Fruit fly (Drosophila melanogaster) whole organism, wandering third instar larva: ENCODE results near the gene Cpr78Cc.

Experiments
- Abd-B ChIP-seq: fragments of >200 bp; optimal IDR thresholded peaks from 2 replicates; lab custom pipeline; 2017; ENCODE audit warnings: missing biosample characterization, missing genetic modification characterization
- CG32264 ChIP-seq: fragments of 200-800 bp; sonication (Bioruptor generic); optimal IDR thresholded peaks from 2 replicates; lab custom pipeline; 2016; ENCODE audit warnings: missing biosample characterization, missing genetic modification characterization
- CG9705 ChIP-seq: fragments of 200-800 bp; sonication (Bioruptor generic); optimal IDR thresholded peaks from 2 replicates; lab custom pipeline; 2018; ENCODE audit warnings: missing biosample characterization, mild to moderate bottlenecking, missing genetic modification characterization
- CrebA ChIP-seq: fragments of 200-800 bp; sonication (Bioruptor generic); optimal IDR thresholded peaks from 2 replicates; lab custom pipeline; 2016; ENCODE audit warnings: missing biosample characterization, mild to moderate bottlenecking, missing genetic modification characterization, borderline replicate concordance
- Dfd ChIP-seq: fragments of >200 bp; optimal IDR thresholded peaks from 2 replicates; lab custom pipeline; 2017; ENCODE audit warnings: missing biosample characterization, missing genetic modification characterization
- Dif ChIP-seq: fragments of 200-275, 200-300 bp; sonication (Bioruptor generic); optimal IDR thresholded peaks from 2 replicates; lab custom pipeline; 2018; ENCODE audit warnings: missing biosample characterization, missing genetic modification characterization; ENCODE audit not compliant: partially characterized antibody
- GATAd ChIP-seq: sonication (Bioruptor generic); optimal IDR thresholded peaks from 2 replicates; lab custom pipeline; 2016; ENCODE audit warnings: missing biosample characterization, missing genetic modification characterization
- HLH106 ChIP-seq: fragments of 200-800 bp; optimal IDR thresholded peaks from 3 replicates; lab custom pipeline; 2019; ENCODE audit warnings: missing biosample characterization, mild to moderate bottlenecking, missing genetic modification characterization, moderate library complexity
- Hnf4 ChIP-seq: fragments of 200-800 bp; sonication (Bioruptor generic); optimal IDR thresholded peaks from 2 replicates; lab custom pipeline; 2016; ENCODE audit warnings: missing biosample characterization, mild to moderate bottlenecking, missing genetic modification characterization
- Hr78 ChIP-seq: fragments of >200 bp; optimal IDR thresholded peaks from 2 replicates; lab custom pipeline; 2017; ENCODE audit warnings: missing biosample characterization, missing genetic modification characterization
- Hr83 ChIP-seq: fragments of 200-300 bp; sonication (Bioruptor generic); optimal IDR thresholded peaks from 2 replicates; lab custom pipeline; 2016; ENCODE audit warnings: missing biosample characterization, mild to moderate bottlenecking, missing genetic modification characterization, moderate library complexity; ENCODE audit not compliant: poor library complexity, severe bottlenecking
- Jra ChIP-seq: sonication (Bioruptor generic); optimal IDR thresholded peaks from 2 replicates; lab custom pipeline; 2016; ENCODE audit warnings: missing biosample characterization, missing genetic modification characterization
- Mio ChIP-seq: sonication (Bioruptor generic); optimal IDR thresholded peaks from 2 replicates; lab custom pipeline; 2016; ENCODE audit warnings: missing biosample characterization, missing genetic modification characterization
- Myc ChIP-seq: fragments of >200 bp; optimal IDR thresholded peaks from 2 replicates; lab custom pipeline; 2017
- N ChIP-seq: fragments of >200 bp; optimal IDR thresholded peaks from 2 replicates; lab custom pipeline; 2018; ENCODE audit warnings: missing biosample characterization, missing external identifiers, missing genetic modification characterization
- OdsH ChIP-seq: fragments of 200-800 bp; sonication (Bioruptor generic); optimal IDR thresholded peaks from 2 replicates; lab custom pipeline; 2016; ENCODE audit warnings: missing biosample characterization, mild to moderate bottlenecking, missing genetic modification characterization
- Rel ChIP-seq, 2 experiments: fragments of 200-800 bp; sonication (Bioruptor generic) in 1 of 2; optimal IDR thresholded peaks; 2 replicates in 1 of 2; 3 replicates in 1 of 2; lab custom pipeline; 2016 to 2019; ENCODE audit warnings: mild to moderate bottlenecking in 2 of 2, missing biosample characterization in 2 of 2, missing genetic modification characterization in 2 of 2, moderate library complexity in 1 of 2
- Sp1 ChIP-seq: fragments of 200-800 bp; sonication (Bioruptor generic); optimal IDR thresholded peaks from 3 replicates; lab custom pipeline; 2019; ENCODE audit warnings: missing biosample characterization, mild to moderate bottlenecking, missing genetic modification characterization, moderate library complexity
- Vsx2 ChIP-seq: fragments of 200-300, 225-300 bp; sonication (Bioruptor generic); optimal IDR thresholded peaks from 2 replicates; lab custom pipeline; 2018; ENCODE audit warnings: missing biosample characterization, missing genetic modification characterization; ENCODE audit not compliant: partially characterized antibody
- br ChIP-seq: fragments of 200-800 bp; sonication (Bioruptor generic); optimal IDR thresholded peaks from 2 replicates; lab custom pipeline; 2016; ENCODE audit warnings: missing biosample characterization, missing genetic modification characterization
- brk ChIP-seq: fragments of 200-800 bp; sonication (Bioruptor generic); optimal IDR thresholded peaks from 2 replicates; lab custom pipeline; 2016; ENCODE audit warnings: missing biosample characterization, mild to moderate bottlenecking, missing genetic modification characterization
- dl ChIP-seq, 2 experiments: fragments of 175-275, 200-275 bp in 1 of 2; fragments of 200-275 bp in 1 of 2; sonication (Bioruptor generic); optimal IDR thresholded peaks; lab custom pipeline; 2018; ENCODE audit warnings: mild to moderate bottlenecking in 2 of 2, missing biosample characterization in 2 of 2, missing genetic modification characterization in 2 of 2, moderate library complexity in 2 of 2; ENCODE audit not compliant: partially characterized antibody in 2 of 2, insufficient read depth in 1 of 2
- dmrt93B ChIP-seq: fragments of 200-800 bp; sonication (Bioruptor generic); optimal IDR thresholded peaks from 2 replicates; lab custom pipeline; 2018; ENCODE audit warnings: missing biosample characterization, mild to moderate bottlenecking, missing genetic modification characterization
- dsf ChIP-seq: sonication (Bioruptor generic); optimal IDR thresholded peaks from 2 replicates; lab custom pipeline; 2016; ENCODE audit warnings: missing biosample characterization, missing genetic modification characterization, borderline replicate concordance
- ey ChIP-seq: fragments of 200-800 bp; sonication (Bioruptor generic); optimal IDR thresholded peaks from 2 replicates; lab custom pipeline; 2016; ENCODE audit warnings: missing biosample characterization, missing genetic modification characterization
- foxo ChIP-seq, 2 experiments: fragments of 200-800 bp; sonication (Bioruptor generic); optimal IDR thresholded peaks; 2 replicates in 1 of 2; 3 replicates in 1 of 2; lab custom pipeline; 2016 to 2017; ENCODE audit warnings: missing biosample characterization in 2 of 2, missing genetic modification characterization in 2 of 2
- fru ChIP-seq: fragments of 200-800 bp; sonication (Bioruptor generic); optimal IDR thresholded peaks from 3 replicates; lab custom pipeline; 2016; ENCODE audit warnings: missing biosample characterization, mild to moderate bottlenecking, missing genetic modification characterization
- h ChIP-seq: fragments of 200-800 bp; sonication (Bioruptor generic); optimal IDR thresholded peaks from 3 replicates; lab custom pipeline; 2016; ENCODE audit warnings: missing biosample characterization, mild to moderate bottlenecking, missing genetic modification characterization
- jim ChIP-seq: fragments of 175-275, 200-325 bp; sonication (Bioruptor generic); optimal IDR thresholded peaks from 2 replicates; lab custom pipeline; 2016; ENCODE audit warnings: missing biosample characterization, mild to moderate bottlenecking, missing genetic modification characterization
- lola ChIP-seq: fragments of >200 bp; optimal IDR thresholded peaks from 2 replicates; lab custom pipeline; 2017; ENCODE audit warnings: missing biosample characterization, missing genetic modification characterization
- pan ChIP-seq: fragments of >200 bp; optimal IDR thresholded peaks from 2 replicates; lab custom pipeline; 2017
- psq ChIP-seq: fragments of 200-800 bp; sonication (Bioruptor generic); optimal IDR thresholded peaks from 3 replicates; lab custom pipeline; 2017; ENCODE audit warnings: missing biosample characterization, mild to moderate bottlenecking, missing genetic modification characterization, moderate library complexity
- rgr ChIP-seq: fragments of 200-800 bp; sonication (Bioruptor generic); optimal IDR thresholded peaks from 3 replicates; lab custom pipeline; 2016; ENCODE audit warnings: missing biosample characterization, mild to moderate bottlenecking, missing genetic modification characterization
- sage ChIP-seq: fragments of 200-800 bp; sonication (Bioruptor generic); optimal IDR thresholded peaks from 2 replicates; lab custom pipeline; 2016; ENCODE audit warnings: missing biosample characterization, mild to moderate bottlenecking, missing genetic modification characterization
- sv ChIP-seq: fragments of 200-800 bp; sonication (Bioruptor generic); optimal IDR thresholded peaks from 3 replicates; lab custom pipeline; 2016; ENCODE audit warnings: missing biosample characterization, missing genetic modification characterization
- tai ChIP-seq: sonication (Bioruptor generic); optimal IDR thresholded peaks from 2 replicates; lab custom pipeline; 2016; ENCODE audit warnings: missing biosample characterization, missing genetic modification characterization
- usp ChIP-seq: fragments of >200 bp; optimal IDR thresholded peaks from 2 replicates; lab custom pipeline; 2017; ENCODE audit warnings: missing biosample characterization, missing genetic modification characterization
- woc ChIP-seq: sonication (Bioruptor generic); optimal IDR thresholded peaks from 2 replicates; lab custom pipeline; 2016; ENCODE audit warnings: missing biosample characterization, mild to moderate bottlenecking, missing genetic modification characterization

The Cpr78Cc gene

dm6 chr3L:21302493-21302892 lies 2.1 kb downstream of the Cpr78Cc start:
- TF ChIP-seq brk (GFP tag; lab: Kevin White, UChicago), result no peak
- no peak for TF ChIP-seq Mio (GFP tag; lab: Kevin White, UChicago)
- no peak for TF ChIP-seq Sp1
- no peak for TF ChIP-seq CrebA
- no peak for TF ChIP-seq sage (GFP tag; lab: Kevin White, UChicago)
- TF ChIP-seq tai, result no peak
- TF ChIP-seq CG32264 (GFP tag; lab: Kevin White, UChicago), result no peak
- no peak for TF ChIP-seq woc (GFP tag; lab: Kevin White, UChicago)
- TF ChIP-seq OdsH (GFP tag; lab: Kevin White, UChicago), result no peak
- no peak for TF ChIP-seq Abd-B (GFP tag; lab: Kevin White, UChicago)
- TF ChIP-seq h (GFP tag; lab: Kevin White, UChicago), result no peak
- TF ChIP-seq Hnf4 (GFP tag; lab: Kevin White, UChicago), result no peak
- no peak for TF ChIP-seq fru
- no peak for TF ChIP-seq pan (lab: Kevin White, UChicago)
- TF ChIP-seq, all 38 proteins: peak for 0

- TF ChIP-seq dsf (GFP tag; lab: Kevin White, UChicago), result no peak
- TF ChIP-seq Hnf4 (GFP tag; lab: Kevin White, UChicago), result peak; percentile 35
- TF ChIP-seq Dif (GFP tag; lab: Kevin White, UChicago), result peak; percentile 28
These were observed 3.3 kb downstream of the Cpr78Cc start for dm6 chr3L:21303659-21304058.

- peak; percentile 100 for TF ChIP-seq rgr (GFP tag; lab: Kevin White, UChicago)
- TF ChIP-seq OdsH (GFP tag; lab: Kevin White, UChicago), result peak; percentile 100
- peak; percentile 97 for TF ChIP-seq CrebA
- TF ChIP-seq Hr78 (GFP tag; lab: Kevin White, UChicago), result no peak
- peak; percentile 99 for TF ChIP-seq brk (GFP tag; lab: Kevin White, UChicago)
- peak; percentile 98 for TF ChIP-seq sv (GFP tag; lab: Kevin White, UChicago)
- TF ChIP-seq ey, result peak; percentile 99
- no peak for TF ChIP-seq dl (GFP tag; optimal IDR thresholded peaks at IDR 0.05; lab: Kevin White, UChicago; ENCODE audit: insufficient read depth in 1 of 2, partially characterized antibody in 2 of 2)
- TF ChIP-seq Dif (GFP tag; lab: Kevin White, UChicago), result no peak
- peak; percentile 99 for TF ChIP-seq fru
- TF ChIP-seq CG9705 (GFP tag; lab: Kevin White, UChicago), result peak; percentile 100
- TF ChIP-seq Dfd, result peak; percentile 52
- no peak for TF ChIP-seq usp
- no peak for TF ChIP-seq jim (GFP tag; lab: Kevin White, UChicago)
- TF ChIP-seq Hnf4 (GFP tag; lab: Kevin White, UChicago), result peak; percentile 99
- TF ChIP-seq h (GFP tag; lab: Kevin White, UChicago), result peak; percentile 100
- peak; percentile 98 for TF ChIP-seq dmrt93B
- TF ChIP-seq Mio (GFP tag; lab: Kevin White, UChicago), result peak; percentile 94
- peak; percentile 97 for TF ChIP-seq GATAd (GFP tag; lab: Kevin White, UChicago)
- TF ChIP-seq pan (lab: Kevin White, UChicago), result no peak
- TF ChIP-seq lola (GFP tag; lab: Kevin White, UChicago), result no peak
- peak; percentile 100 for TF ChIP-seq br
- TF ChIP-seq Vsx2 (GFP tag; lab: Kevin White, UChicago), result no peak
- peak; percentile 100 for TF ChIP-seq Sp1
- TF ChIP-seq CG32264 (GFP tag; lab: Kevin White, UChicago), result peak; percentile 98
- TF ChIP-seq foxo (GFP tag; optimal IDR thresholded peaks at IDR 0.05; lab: Kevin White, UChicago), result peak; percentile 98 to 100
- peak; percentile 97 for TF ChIP-seq dsf (GFP tag; lab: Kevin White, UChicago)
- TF ChIP-seq woc (GFP tag; lab: Kevin White, UChicago), result peak; percentile 99
- TF ChIP-seq Abd-B (GFP tag; lab: Kevin White, UChicago), result no peak
- TF ChIP-seq Rel (GFP tag; optimal IDR thresholded peaks at IDR 0.05; lab: Kevin White, UChicago), result peak; percentile 99
- peak; percentile 98 for TF ChIP-seq Rel (tag; optimal IDR thresholded peaks at IDR 0.05; lab: Kevin White, UChicago)
- TF ChIP-seq N (GFP tag; lab: Kevin White, UChicago), result no peak
- TF ChIP-seq Jra (GFP tag; lab: Kevin White, UChicago), result peak; percentile 98
- TF ChIP-seq HLH106 (tag; lab: Kevin White, UChicago), result peak; percentile 100
- TF ChIP-seq psq, result peak; percentile 98
- peak; percentile 98 for TF ChIP-seq tai
- peak; percentile 98 for TF ChIP-seq Hr83 (GFP tag; lab: Kevin White, UChicago)
- TF ChIP-seq Myc (lab: Kevin White, UChicago), result peak; percentile 41
- TF ChIP-seq sage (GFP tag; lab: Kevin White, UChicago), result peak; percentile 99
These were observed 4.0 kb downstream of the Cpr78Cc start, which contains the start of the genes CG11309 and CG7632 for dm6 chr3L:21304400-21304799. Gene CG11309 (minus strand): TSS chr3L:21304658. Gene CG7632 (plus strand): TSS chr3L:21304697.
